Fruit fly (Drosophila melanogaster): ENCODE results near the gene Sox100B.

Gene Sox100B

dm6 chr3R:31062344-31062964 is 2.6 kb upstream of the Sox100B start:
- peak; percentile 88 for TF ChIP-seq CG34367 (tag; optimal IDR thresholded peaks at IDR 0.05)
- no peak for TF ChIP-seq CG10348 (GFP tag; IDR thresholded peaks at IDR 0.05)
- TF ChIP-seq CG8301 (tag; optimal IDR thresholded peaks at IDR 0.05) = peak; percentile 42
- TF ChIP-seq CG15710 (tag; optimal IDR thresholded peaks at IDR 0.05) = peak; percentile 79
- peak; percentile 93 for TF ChIP-seq CG12605 (GFP tag; IDR thresholded peaks at IDR 0.05)
- TF ChIP-seq CG32121 (GFP tag; IDR thresholded peaks at IDR 0.05) = peak; percentile 79
- TF ChIP-seq CG17806 (tag; optimal IDR thresholded peaks at IDR 0.05) = peak; percentile 70
- TF ChIP-seq CG4496 (GFP tag; IDR thresholded peaks at IDR 0.05) = peak; percentile 89
- TF ChIP-seq Pif1A (GFP tag; optimal IDR thresholded peaks at IDR 0.05) = peak; percentile 89
- TF ChIP-seq EcR (GFP tag; optimal IDR thresholded peaks at IDR 0.05) = peak; percentile 1
- peak; percentile 97 for TF ChIP-seq gl (tag; optimal IDR thresholded peaks at IDR 0.05)
- TF ChIP-seq Pif1B (GFP tag; optimal IDR thresholded peaks at IDR 0.05) = peak; percentile 84
- TF ChIP-seq fd96Ca (GFP tag; IDR thresholded peaks at IDR 0.05) = peak; percentile 75; the same call in 2 of the 3 replicates
- peak; percentile 84 for TF ChIP-seq Ets98B (GFP tag; IDR thresholded peaks at IDR 0.05)
- peak; percentile 57 for TF ChIP-seq CG14655 (GFP tag; optimal IDR thresholded peaks at IDR 0.05)
- TF ChIP-seq D1 (tag; optimal IDR thresholded peaks at IDR 0.05) = no peak
- TF ChIP-seq CG8159 (tag; optimal IDR thresholded peaks at IDR 0.05) = peak; percentile 72
- no peak; the same call in 1 of the 2 replicates for TF ChIP-seq rn (GFP tag; IDR thresholded peaks at IDR 0.05)
- TF ChIP-seq CG13204 (GFP tag; optimal IDR thresholded peaks at IDR 0.05) = peak; percentile 78
- peak; percentile 44 for TF ChIP-seq CG9948 (tag; optimal IDR thresholded peaks at IDR 0.05)
- peak; percentile 59 for TF ChIP-seq Snoo (tag; optimal IDR thresholded peaks at IDR 0.05)

- TF ChIP-seq CG8301 (tag; optimal IDR thresholded peaks at IDR 0.05) (peak; percentile 23), CG9948 (tag; optimal IDR thresholded peaks at IDR 0.05) (peak; percentile 36), CG4496 (GFP tag; IDR thresholded peaks at IDR 0.05) (no peak), Snoo (tag; optimal IDR thresholded peaks at IDR 0.05) (no peak)
Observed at dm6 chr3R:31066356-31066755, 1.3 kb downstream of the Sox100B start.

dm6 chr3R:31070732-31071131 is 5.7 kb downstream of the Sox100B start:
- TF ChIP-seq CG12605 (GFP tag; IDR thresholded peaks at IDR 0.05) (no peak), CG14655 (GFP tag; optimal IDR thresholded peaks at IDR 0.05) (no peak), CG13204 (GFP tag; optimal IDR thresholded peaks at IDR 0.05) (no peak), CG9948 (tag; optimal IDR thresholded peaks at IDR 0.05) (no peak), rn (GFP tag; IDR thresholded peaks at IDR 0.05) (no peak), Ets98B (GFP tag; IDR thresholded peaks at IDR 0.05) (no peak), CG10348 (GFP tag; IDR thresholded peaks at IDR 0.05) (no peak), CG8159 (tag; optimal IDR thresholded peaks at IDR 0.05) (no peak), gl (tag; optimal IDR thresholded peaks at IDR 0.05) (no peak)

DNA sequence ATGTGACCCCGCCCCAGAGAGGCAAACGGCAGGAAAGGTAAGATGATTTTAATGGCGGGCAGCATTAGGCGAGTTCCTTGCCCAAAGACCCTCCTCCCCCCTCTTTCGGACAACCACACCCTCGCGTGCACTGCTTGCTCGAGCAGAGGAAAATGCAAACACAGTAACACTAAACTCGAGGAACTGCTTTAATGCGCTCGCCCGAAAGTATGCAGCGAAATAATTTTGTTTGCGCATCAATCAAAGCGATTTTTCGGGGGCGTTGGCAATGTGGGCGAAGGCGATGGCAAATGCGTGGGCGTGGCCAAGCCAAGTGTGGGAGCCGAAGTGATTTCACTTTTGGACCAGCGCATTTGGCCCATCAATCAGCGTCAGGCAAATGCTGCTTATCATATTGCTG is 21.3 kb downstream of the Sox100B start:
- TF ChIP-seq Pif1A (GFP tag; optimal IDR thresholded peaks at IDR 0.05) (no peak), CG4496 (GFP tag; IDR thresholded peaks at IDR 0.05) (0 out of 3 replicates have a peak, but pooled peaks have one; percentile 23), CG34367 (tag; optimal IDR thresholded peaks at IDR 0.05) (no peak)

- no peak for TF ChIP-seq CG8159 (tag; optimal IDR thresholded peaks at IDR 0.05)
- no peak for TF ChIP-seq CG8301 (tag; optimal IDR thresholded peaks at IDR 0.05)
- no peak for TF ChIP-seq gl (tag; optimal IDR thresholded peaks at IDR 0.05)
- TF ChIP-seq Snoo (tag; optimal IDR thresholded peaks at IDR 0.05) = no peak
- no peak for TF ChIP-seq CG13204 (GFP tag; optimal IDR thresholded peaks at IDR 0.05)
- TF ChIP-seq D1 (tag; optimal IDR thresholded peaks at IDR 0.05) = no peak
- no peak for TF ChIP-seq CG34367 (tag; optimal IDR thresholded peaks at IDR 0.05)
- no peak for TF ChIP-seq CG14655 (GFP tag; optimal IDR thresholded peaks at IDR 0.05)
- TF ChIP-seq EcR (GFP tag; optimal IDR thresholded peaks at IDR 0.05) = no peak
- TF ChIP-seq Pif1A (GFP tag; optimal IDR thresholded peaks at IDR 0.05) = no peak
- TF ChIP-seq CG15710 (tag; optimal IDR thresholded peaks at IDR 0.05) = no peak
- no peak for TF ChIP-seq rn (GFP tag; IDR thresholded peaks at IDR 0.05)
- no peak for TF ChIP-seq CG17806 (tag; optimal IDR thresholded peaks at IDR 0.05)
- TF ChIP-seq CG12605 (GFP tag; IDR thresholded peaks at IDR 0.05) = no peak
Observed at dm6 chr3R:31089985-31090384, 24.9 kb downstream of the Sox100B start.

dm6 chr3R:31097221-31097620 is 32.2 kb downstream of the Sox100B start, which contains the start of gene CG11317:
CG11317 (minus strand) TSS chr3R:31097321.
- no peak for TF ChIP-seq CG12605 (GFP tag; IDR thresholded peaks at IDR 0.05)
- TF ChIP-seq CG9948 (tag; optimal IDR thresholded peaks at IDR 0.05) = no peak
- no peak for TF ChIP-seq CG10348 (GFP tag; IDR thresholded peaks at IDR 0.05)
- no peak for TF ChIP-seq CG17806 (tag; optimal IDR thresholded peaks at IDR 0.05)
- TF ChIP-seq EcR (GFP tag; optimal IDR thresholded peaks at IDR 0.05) = no peak
- TF ChIP-seq gl (tag; optimal IDR thresholded peaks at IDR 0.05) = no peak
- no peak for TF ChIP-seq D1 (tag; optimal IDR thresholded peaks at IDR 0.05)
- TF ChIP-seq CG32121 (GFP tag; IDR thresholded peaks at IDR 0.05) = no peak
- TF ChIP-seq CG14655 (GFP tag; optimal IDR thresholded peaks at IDR 0.05) = no peak
- TF ChIP-seq CG34367 (tag; optimal IDR thresholded peaks at IDR 0.05) = no peak
- no peak for TF ChIP-seq fd96Ca (GFP tag; IDR thresholded peaks at IDR 0.05)
- TF ChIP-seq Snoo (tag; optimal IDR thresholded peaks at IDR 0.05) = no peak
- no peak for TF ChIP-seq CG13204 (GFP tag; optimal IDR thresholded peaks at IDR 0.05)
- TF ChIP-seq CG4496 (GFP tag; IDR thresholded peaks at IDR 0.05) = no peak
- no peak for TF ChIP-seq rn (GFP tag; IDR thresholded peaks at IDR 0.05)

Measured in whole organism, pupa.